Fruit fly (Drosophila melanogaster): ENCODE data around the gene CG8132.

CG8132 gene

DNA sequence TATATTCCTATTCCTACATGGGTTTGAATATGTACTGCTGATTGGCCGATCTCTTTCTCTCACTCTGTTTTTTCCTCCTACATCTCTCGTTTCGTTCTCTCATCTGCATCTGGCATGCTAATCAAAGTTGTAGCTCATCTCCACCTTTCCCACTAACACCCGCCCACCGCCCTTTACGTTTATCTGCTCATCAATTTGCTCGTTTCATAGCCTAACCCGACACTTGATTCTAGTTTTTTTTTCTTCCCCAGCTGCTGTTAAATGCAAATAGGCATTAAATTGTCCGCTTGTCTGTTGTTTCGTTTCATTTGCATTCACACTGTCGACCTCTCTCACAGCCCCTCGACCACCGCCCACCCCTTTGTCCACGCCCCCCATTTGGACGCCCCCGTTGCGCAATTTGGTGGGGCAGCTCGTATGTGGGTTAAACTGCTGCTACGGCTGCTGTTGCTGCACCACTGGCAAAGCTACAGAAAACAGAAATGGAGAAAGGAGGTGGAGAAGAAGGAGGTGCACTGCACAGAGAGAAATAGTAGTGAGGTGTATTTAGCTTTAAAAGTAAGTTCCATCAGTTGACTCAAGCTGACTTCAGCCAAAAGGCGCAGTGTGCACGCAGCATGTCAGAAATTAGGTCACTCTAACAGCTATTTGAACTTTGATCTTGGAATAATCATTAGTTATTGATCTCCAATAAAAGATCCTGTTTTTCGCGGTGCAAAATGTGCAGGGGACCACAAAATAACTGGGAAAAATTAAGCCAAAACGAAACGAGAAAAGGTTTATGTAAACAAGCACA is 19.3 kb downstream of the CG8132 start (continued):
- peak; percentile 53; the same call in 1 of the 2 replicates for TF ChIP-seq CG16779 (GFP tag; IDR thresholded peaks at IDR 0.05)
- peak; percentile 17 for TF ChIP-seq Blimp-1 (GFP tag; optimal IDR thresholded peaks at IDR 0.05)
- TF ChIP-seq Sox102F (GFP tag; optimal IDR thresholded peaks at IDR 0.05): peak; percentile 44
- TF ChIP-seq row (GFP tag; IDR thresholded peaks at IDR 0.05): peak; percentile 41; the same call in 2 of the 3 replicates
- TF ChIP-seq trem (tag; optimal IDR thresholded peaks at IDR 0.05): no peak
- TF ChIP-seq corto (GFP tag; optimal IDR thresholded peaks at IDR 0.05): no peak
- TF ChIP-seq lmd (GFP tag; IDR thresholded peaks at IDR 0.05): peak; percentile 40; the same call in 1 of the 2 replicates

DNA sequence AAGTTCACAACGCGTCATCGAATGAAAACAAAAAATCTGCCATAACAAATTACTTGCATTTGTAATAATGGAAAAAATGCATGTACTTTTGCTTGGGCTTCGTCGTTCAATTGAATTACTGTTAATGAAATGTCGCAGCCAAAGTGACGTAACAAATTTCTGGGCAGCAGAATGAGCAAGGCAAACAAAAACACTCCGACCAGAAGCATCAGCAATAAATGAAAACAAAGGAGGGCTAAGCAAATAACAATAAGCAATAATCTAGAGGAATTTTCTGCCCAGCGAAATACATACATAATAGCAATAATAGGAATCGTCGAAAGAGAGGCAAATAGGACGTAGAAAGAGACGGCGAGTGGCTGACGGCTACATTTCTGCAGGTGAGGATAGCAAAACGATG is 21.0 kb downstream of the CG8132 start:
- TF ChIP-seq ab (GFP tag; optimal IDR thresholded peaks at IDR 0.05): no peak
- peak in 1 of 2 experiments; percentile 64 for TF ChIP-seq Pdp1 (GFP tag; optimal IDR thresholded peaks at IDR 0.05)

DNA sequence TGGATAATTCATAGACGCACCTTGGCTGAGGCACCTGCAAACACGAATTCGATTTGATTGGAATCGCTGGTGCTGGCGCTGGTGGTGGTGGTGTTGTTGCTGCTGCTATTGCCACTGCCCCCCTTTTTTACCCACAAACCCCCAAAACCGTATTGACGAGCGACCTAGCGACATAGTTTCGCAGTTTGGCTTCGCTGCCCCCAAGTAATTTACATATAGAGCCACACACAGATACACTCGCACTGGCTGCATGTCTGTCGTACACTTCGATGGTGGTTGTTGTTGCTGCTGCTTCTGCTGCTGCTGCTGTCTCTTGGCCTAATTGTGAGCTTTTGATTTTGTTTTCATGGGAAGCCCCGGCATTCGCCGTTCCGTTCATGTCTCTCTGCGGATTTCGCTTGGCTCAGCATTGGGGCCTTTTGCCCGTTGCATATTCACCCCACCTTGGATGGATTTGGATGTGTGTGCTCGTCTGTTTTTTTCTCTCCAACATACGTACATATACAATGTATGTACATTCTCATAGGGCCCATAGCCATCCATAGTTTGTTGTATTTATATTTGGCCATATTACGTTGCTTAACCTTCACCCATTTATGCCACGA is 22.9 kb downstream of the CG8132 start:
- no peak for TF ChIP-seq C15 (GFP tag; IDR thresholded peaks at IDR 0.05)
- TF ChIP-seq hb (GFP tag; IDR thresholded peaks at IDR 0.05; ENCODE audit: partially characterized antibody): no peak
- TF ChIP-seq chinmo (GFP tag; IDR thresholded peaks at IDR 0.05; ENCODE audit: partially characterized antibody): 0 out of 4 replicates have a peak, but pooled peaks have one; percentile 46
- TF ChIP-seq crol (GFP tag; IDR thresholded peaks at IDR 0.05): peak; percentile 47; the same call in 1 of the 2 replicates
- peak; percentile 81 for TF ChIP-seq vvl (GFP tag; IDR thresholded peaks at IDR 0.05)
- 0 out of 2 replicates have a peak, but pooled peaks have one; percentile 30 for TF ChIP-seq CG4730 (GFP tag; IDR thresholded peaks at IDR 0.05)
- no peak for TF ChIP-seq Hr3 (GFP tag; optimal IDR thresholded peaks at IDR 0.05)
- TF ChIP-seq wdn (GFP tag; IDR thresholded peaks at IDR 0.05): no peak
- TF ChIP-seq cwo (GFP tag; optimal IDR thresholded peaks at IDR 0.05): no peak
- no peak for TF ChIP-seq rib (GFP tag; IDR thresholded peaks at IDR 0.05)
- no peak for TF ChIP-seq Ets97D (GFP tag; optimal IDR thresholded peaks at IDR 0.05)
- 0 out of 3 replicates have a peak, but pooled peaks have one; percentile 49 for TF ChIP-seq CG6175 (GFP tag; IDR thresholded peaks at IDR 0.05)
- no peak for TF ChIP-seq Neu2 (GFP tag; optimal IDR thresholded peaks at IDR 0.05; ENCODE audit: borderline replicate concordance)
- TF ChIP-seq D19A (tag; optimal IDR thresholded peaks at IDR 0.05): no peak
- peak; percentile 64 for TF ChIP-seq Med (GFP tag)
- peak; percentile 18 for TF ChIP-seq abd-A (tag; optimal IDR thresholded peaks at IDR 0.05)
- no peak for TF ChIP-seq CG11456 (GFP tag; IDR thresholded peaks at IDR 0.05)
- no peak for TF ChIP-seq bowl (GFP tag; IDR thresholded peaks at IDR 0.05)
- TF ChIP-seq Adf1 (GFP tag; IDR thresholded peaks at IDR 0.05): no peak
- TF ChIP-seq B-H2 (GFP tag; optimal IDR thresholded peaks at IDR 0.05): no peak
- no peak for TF ChIP-seq CG7745 (tag; optimal IDR thresholded peaks at IDR 0.05)
- TF ChIP-seq CG4360 (GFP tag; IDR thresholded peaks at IDR 0.05): peak; percentile 32; the same call in 1 of the 2 replicates
- TF ChIP-seq Dek (tag; optimal IDR thresholded peaks at IDR 0.05): no peak
- no peak for TF ChIP-seq CG10431 (GFP tag; optimal IDR thresholded peaks at IDR 0.05)
- no peak for TF ChIP-seq slou (GFP tag; optimal IDR thresholded peaks at IDR 0.05)
- no peak for TF ChIP-seq fu2 (GFP tag; optimal IDR thresholded peaks at IDR 0.05)
- TF ChIP-seq CG10147 (GFP tag; optimal IDR thresholded peaks at IDR 0.05): no peak
- TF ChIP-seq cg (GFP tag; optimal IDR thresholded peaks at IDR 0.05): peak; percentile 49
- no peak for TF ChIP-seq CG17385 (GFP tag; optimal IDR thresholded peaks at IDR 0.05)
- no peak for TF ChIP-seq Fer1 (GFP tag; optimal IDR thresholded peaks at IDR 0.05)
- no peak for TF ChIP-seq Lim3 (GFP tag; IDR thresholded peaks at IDR 0.05)
- no peak for TF ChIP-seq tap (tag; optimal IDR thresholded peaks at IDR 0.05)
- TF ChIP-seq da (GFP tag; optimal IDR thresholded peaks at IDR 0.05): no peak
- TF ChIP-seq CG12769 (tag; optimal IDR thresholded peaks at IDR 0.05): peak; percentile 63
- TF ChIP-seq slp2 (GFP tag; optimal IDR thresholded peaks at IDR 0.05): no peak
- no peak for TF ChIP-seq CG7963 (GFP tag; IDR thresholded peaks at IDR 0.05; ENCODE audit: partially characterized antibody)
